Fruit fly (Drosophila melanogaster): ENCODE measurements around the gene CG1764.

CG1764 gene

dm6 chrX:13284548-13284974, 17.7 kb downstream of the CG1764 start:
- TF ChIP-seq OdsH (GFP tag; optimal IDR thresholded peaks at IDR 0.05) (no peak), salr (GFP tag; optimal IDR thresholded peaks at IDR 0.05) (no peak), fkh (GFP tag; optimal IDR thresholded peaks at IDR 0.05) (peak; percentile 56), eg (GFP tag; IDR thresholded peaks at IDR 0.05) (peak; percentile 53; the same call in 2 of the 3 replicates), Sox102F (GFP tag; optimal IDR thresholded peaks at IDR 0.05) (no peak), CG10669 (GFP tag; optimal IDR thresholded peaks at IDR 0.05) (no peak), CG7368 (GFP tag; optimal IDR thresholded peaks at IDR 0.05) (no peak), net (GFP tag; optimal IDR thresholded peaks at IDR 0.05) (no peak), CG32006 (GFP tag; optimal IDR thresholded peaks at IDR 0.05) (no peak), CG8119 (GFP tag; IDR thresholded peaks at IDR 0.05) (no peak), Sox15 (GFP tag; optimal IDR thresholded peaks at IDR 0.05) (no peak), dsx (GFP tag; optimal IDR thresholded peaks at IDR 0.05; ENCODE audit: poor library complexity, severe bottlenecking) (no peak), Blimp-1 (GFP tag; optimal IDR thresholded peaks at IDR 0.05) (no peak), CG6163 (GFP tag; IDR thresholded peaks at IDR 0.05) (0 out of 3 replicates have a peak, but pooled peaks have one; percentile 47), esn (GFP tag; optimal IDR thresholded peaks at IDR 0.05) (no peak), cyc (GFP tag; optimal IDR thresholded peaks at IDR 0.05) (no peak), CG3919 (GFP tag; optimal IDR thresholded peaks at IDR 0.05) (no peak), CG1621 (tag; optimal IDR thresholded peaks at IDR 0.05) (no peak), achi (GFP tag; optimal IDR thresholded peaks at IDR 0.05) (no peak), CG6276 (GFP tag; optimal IDR thresholded peaks at IDR 0.05) (peak; percentile 20), CG6854 (GFP tag; optimal IDR thresholded peaks at IDR 0.05) (no peak), CG6792 (GFP tag; optimal IDR thresholded peaks at IDR 0.05) (no peak), ss (GFP tag; optimal IDR thresholded peaks at IDR 0.05) (no peak), CG34406 (GFP tag; optimal IDR thresholded peaks at IDR 0.05) (no peak), vri (GFP tag; optimal IDR thresholded peaks at IDR 0.05) (peak; percentile 64), CG10631 (GFP tag; optimal IDR thresholded peaks at IDR 0.05) (no peak), Sox14 (GFP tag; optimal IDR thresholded peaks at IDR 0.05) (no peak), fd85E (GFP tag; optimal IDR thresholded peaks at IDR 0.05) (no peak), Met (GFP tag; optimal IDR thresholded peaks at IDR 0.05) (no peak), CG11762 (GFP tag; optimal IDR thresholded peaks at IDR 0.05; ENCODE audit: insufficient read depth) (no peak), CG15336 (GFP tag; IDR thresholded peaks at IDR 0.05) (peak; percentile 41; the same call in 1 of the 2 replicates), CG9139 (GFP tag; optimal IDR thresholded peaks at IDR 0.05) (no peak), dac (GFP tag; optimal IDR thresholded peaks at IDR 0.05) (no peak), Eip78C (GFP tag) (peak; percentile 39)

DNA sequence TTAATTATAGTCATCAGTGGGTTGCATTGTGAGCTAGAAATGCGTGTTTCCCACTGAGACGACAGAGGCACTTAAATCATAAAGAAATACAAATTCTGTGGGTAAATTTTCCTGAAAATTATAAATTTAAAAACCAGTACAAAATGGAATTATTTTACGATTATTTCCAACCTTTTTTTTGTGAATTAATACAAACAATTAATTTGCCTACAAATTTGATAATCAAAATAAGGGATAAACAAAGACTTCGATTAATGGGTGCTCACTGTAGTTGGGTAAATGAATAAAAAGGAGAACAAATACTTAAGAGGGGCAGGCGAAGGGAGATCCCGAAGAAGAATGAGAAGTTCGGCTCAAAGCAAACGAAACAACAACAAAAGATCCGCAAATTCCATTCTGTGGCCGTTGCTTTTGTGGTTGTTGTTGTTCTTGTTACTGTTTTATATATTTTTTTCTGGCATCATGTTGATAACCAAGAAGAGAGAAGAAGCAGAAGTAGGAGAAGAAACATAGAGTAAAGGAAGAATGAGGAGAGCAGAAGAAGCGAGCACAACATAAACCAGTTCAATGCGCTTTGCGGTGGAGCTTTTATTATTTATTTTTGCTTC, 18.2 kb downstream of the CG1764 start:
- TF ChIP-seq Smox (GFP tag; optimal IDR thresholded peaks at IDR 0.05) = peak; percentile 43
- TF ChIP-seq svp (GFP tag) = peak; percentile 31
- peak; percentile 15 for TF ChIP-seq CG31627 (GFP tag; optimal IDR thresholded peaks at IDR 0.05)
- TF ChIP-seq salr (GFP tag; optimal IDR thresholded peaks at IDR 0.05) = no peak
- peak; percentile 2 for TF ChIP-seq fd59A (GFP tag; optimal IDR thresholded peaks at IDR 0.05)
- peak; percentile 26 for TF ChIP-seq CG10631 (GFP tag; optimal IDR thresholded peaks at IDR 0.05)
- peak; percentile 70 for TF ChIP-seq Eip78C (GFP tag)
- TF ChIP-seq pdm3 (GFP tag; optimal IDR thresholded peaks at IDR 0.05) = peak; percentile 42
- peak in 1 of 2 experiments; percentile 14 for TF ChIP-seq ss (GFP tag; optimal IDR thresholded peaks at IDR 0.05)
- no peak for TF ChIP-seq acj6 (GFP tag; optimal IDR thresholded peaks at IDR 0.05)
- TF ChIP-seq CG3032 (tag; optimal IDR thresholded peaks at IDR 0.05) = no peak
- peak; percentile 17 for TF ChIP-seq Hr39 (GFP tag; optimal IDR thresholded peaks at IDR 0.05)
- TF ChIP-seq Sox14 (GFP tag; optimal IDR thresholded peaks at IDR 0.05) = peak; percentile 11
- TF ChIP-seq Sox102F (GFP tag; optimal IDR thresholded peaks at IDR 0.05) = peak; percentile 20
- peak; percentile 49 for TF ChIP-seq esn (GFP tag; optimal IDR thresholded peaks at IDR 0.05)
